Worm (Caenorhabditis elegans) whole organism, mixed stage, embryonic: ENCODE results near the gene W03F8.4.

Experiments used
- ceh-39 ChIP-seq: fragments of 150-350 bp; optimal IDR thresholded peaks from 2 replicates; lab custom pipeline; 2014; ENCODE audit warnings: missing biosample characterization, missing genetic modification characterization
- ces-1 ChIP-seq: fragments of 150-350 bp; optimal IDR thresholded peaks from 2 replicates; lab custom pipeline; 2014; ENCODE audit warnings: missing biosample characterization, missing genetic modification reagents, missing genetic modification characterization
- drap-1 ChIP-seq: fragments of 200-800 bp; sonication (Bioruptor generic); optimal IDR thresholded peaks from 3 replicates; lab custom pipeline; 2018; ENCODE audit warnings: mild to moderate bottlenecking, missing genetic modification characterization, missing compliant biosample characterization
- elt-3 ChIP-seq: fragments of 150-350 bp; optimal IDR thresholded peaks from 2 replicates; lab custom pipeline; 2014; ENCODE audit warnings: missing biosample characterization, missing genetic modification characterization
- lin-13 ChIP-seq: fragments of 150-350 bp; optimal IDR thresholded peaks from 2 replicates; lab custom pipeline; 2014; ENCODE audit warnings: missing biosample characterization, missing genetic modification characterization
- mep-1 ChIP-seq: fragments of 150-350 bp; optimal IDR thresholded peaks from 2 replicates; lab custom pipeline; 2017; ENCODE audit warnings: missing biosample characterization, missing genetic modification reagents, missing genetic modification characterization, inconsistent platforms
- nhr-237 ChIP-seq: fragments of 150-350 bp; optimal IDR thresholded peaks from 2 replicates; lab custom pipeline; 2014; ENCODE audit warnings: missing biosample characterization, missing genetic modification characterization
- nhr-76 ChIP-seq: sonication (generic microtip); optimal IDR thresholded peaks from 2 replicates; lab custom pipeline; 2017; ENCODE audit warnings: missing biosample characterization, missing genetic modification characterization
- snpc-4 ChIP-seq: fragments of 150-350 bp; optimal IDR thresholded peaks from 2 replicates; lab custom pipeline; 2014; ENCODE audit warnings: missing biosample characterization, missing genetic modification characterization
- unc-62 ChIP-seq: fragments of 150-350 bp; optimal IDR thresholded peaks from 2 replicates; lab custom pipeline; 2014; ENCODE audit warnings: missing biosample characterization, missing genetic modification reagents, missing genetic modification characterization
- ztf-11 ChIP-seq: fragments of 150-350 bp; optimal IDR thresholded peaks from 2 replicates; lab custom pipeline; 2014; ENCODE audit warnings: missing biosample characterization, missing genetic modification characterization

ce11 chrIV:5228619-5229018 is 44.7 kb downstream of the W03F8.4 start, which contains the start of gene thn-6:
- TF ChIP-seq elt-3 (no peak), ceh-39 (no peak), unc-62 (GFP tag; lab: Kevin White, UChicago) (no peak), lin-13 (no peak), nhr-76 (tag; lab: Kevin White, UChicago) (no peak), ztf-11 (tag; lab: Kevin White, UChicago) (no peak), mep-1 (no peak), snpc-4 (no peak), nhr-237 (tag; lab: Kevin White, UChicago) (no peak), ces-1 (no peak), drap-1 (GFP tag; lab: Kevin White, UChicago) (no peak)
